Fruit fly (Drosophila melanogaster) whole organism, embryonic: Measurements from ENCODE around the gene CG10252.

Experiments
- Atf6 ChIP-seq: fragments of 200-800 bp; sonication (Bioruptor generic); IDR thresholded peaks from 2 replicates; pipeline ENCODE4 v1.3.6; 2022; ENCODE audit warnings: missing biosample characterization, missing genetic modification characterization
- BEAF-32 ChIP-seq: fragments of 200-800 bp; sonication (Bioruptor generic); optimal IDR thresholded peaks from 3 replicates; lab custom pipeline; 2017; ENCODE audit warnings: missing biosample characterization, missing genetic modification characterization, mild to moderate bottlenecking, moderate library complexity, missing genetic modification reagents
- Bdp1 ChIP-seq: fragments of 200-800 bp; sonication (Bioruptor generic); optimal IDR thresholded peaks from 3 replicates; lab custom pipeline; 2016; ENCODE audit warnings: missing biosample characterization, missing genetic modification characterization
- CG10267 ChIP-seq: fragments of 200-800 bp; sonication (Bioruptor generic); optimal IDR thresholded peaks from 2 replicates; lab custom pipeline; 2018; ENCODE audit warnings: missing biosample characterization, mild to moderate bottlenecking, missing genetic modification characterization, moderate library complexity
- CG10979 ChIP-seq: fragments of 200-800 bp; sonication (Bioruptor generic); optimal IDR thresholded peaks from 2 replicates; lab custom pipeline; 2018; ENCODE audit warnings: missing biosample characterization, mild to moderate bottlenecking, missing genetic modification characterization, moderate library complexity
- CG13123 ChIP-seq: fragments of 200-800 bp; sonication (Bioruptor generic); optimal IDR thresholded peaks from 2 replicates; lab custom pipeline; 2016; ENCODE audit warnings: missing biosample characterization, missing genetic modification characterization
- CG13287 ChIP-seq: fragments of 200-800 bp; sonication (Bioruptor generic); IDR thresholded peaks from 2 replicates; pipeline ENCODE4 v1.3.6; 2022; ENCODE audit warnings: missing biosample characterization, missing genetic modification characterization; ENCODE audit not compliant: partially characterized antibody
- CG14710 ChIP-seq: fragments of 200-800 bp; sonication (Bioruptor generic); optimal IDR thresholded peaks from 3 replicates; lab custom pipeline; 2019; ENCODE audit warnings: missing biosample characterization, mild to moderate bottlenecking, missing genetic modification characterization, moderate library complexity
- CG1602 ChIP-seq: fragments of 200-800 bp; sonication (Bioruptor generic); optimal IDR thresholded peaks from 3 replicates; lab custom pipeline; 2016; ENCODE audit warnings: missing biosample characterization, missing genetic modification characterization
- CG16813 ChIP-seq: fragments of 200-800 bp; sonication (Bioruptor generic); IDR thresholded peaks from 3 replicates; pipeline ENCODE4 v1.3.6; 2022; ENCODE audit warnings: missing biosample characterization, missing genetic modification characterization; ENCODE audit not compliant: partially characterized antibody
- CG2116 ChIP-seq: fragments of 200-800 bp; sonication (Bioruptor generic); optimal IDR thresholded peaks from 3 replicates; lab custom pipeline; 2018; ENCODE audit warnings: missing biosample characterization, mild to moderate bottlenecking, missing genetic modification characterization
- CG2120 ChIP-seq: fragments of 200-800 bp; sonication (Bioruptor generic); optimal IDR thresholded peaks from 3 replicates; lab custom pipeline; 2016; ENCODE audit warnings: missing biosample characterization, missing genetic modification characterization
- CG31365 ChIP-seq: fragments of 200-800 bp; sonication (Bioruptor generic); optimal IDR thresholded peaks from 2 replicates; lab custom pipeline; 2018; ENCODE audit warnings: missing biosample characterization, mild to moderate bottlenecking, missing genetic modification characterization
- CG3995 ChIP-seq: fragments of 200-800 bp; sonication (Bioruptor generic); optimal IDR thresholded peaks from 3 replicates; lab custom pipeline; 2016; ENCODE audit warnings: missing biosample characterization, missing genetic modification characterization
- CG42726 ChIP-seq: fragments of 200-800 bp; sonication (Bioruptor generic); IDR thresholded peaks from 2 replicates; pipeline ENCODE4 v1.3.6; 2022; ENCODE audit warnings: missing biosample characterization, missing genetic modification characterization; ENCODE audit not compliant: partially characterized antibody
- CG6683 ChIP-seq: fragments of 200-800 bp; sonication (Bioruptor generic); optimal IDR thresholded peaks from 2 replicates; lab custom pipeline; 2017; ENCODE audit warnings: missing biosample characterization, mild to moderate bottlenecking, missing genetic modification characterization, missing genetic modification reagents
- CG7357 ChIP-seq: fragments of 200-800 bp; sonication (Bioruptor generic); IDR thresholded peaks from 3 replicates; pipeline ENCODE4 v1.3.6; 2022; ENCODE audit warnings: missing biosample characterization, missing genetic modification characterization
- CoRest ChIP-seq: fragments of 200-800 bp; sonication (Bioruptor generic); optimal IDR thresholded peaks from 3 replicates; lab custom pipeline; 2018; ENCODE audit warnings: missing biosample characterization, mild to moderate bottlenecking, missing genetic modification characterization, moderate library complexity
- Dll ChIP-seq: fragments of 200-800 bp; sonication (Bioruptor generic); IDR thresholded peaks from 4 replicates; pipeline ENCODE4 v1.3.6; 2022; ENCODE audit warnings: missing biosample characterization, missing genetic modification characterization; ENCODE audit not compliant: partially characterized antibody
- Drgx ChIP-seq: fragments of 200-800 bp; sonication (Bioruptor generic); IDR thresholded peaks from 2 replicates; pipeline ENCODE4 v1.3.6; 2022; ENCODE audit warnings: missing biosample characterization, missing genetic modification characterization
- HLH4C ChIP-seq: fragments of 200-800 bp; sonication (Bioruptor generic); IDR thresholded peaks from 3 replicates; pipeline ENCODE4 v1.3.6; 2022; ENCODE audit warnings: missing biosample characterization, missing genetic modification characterization; ENCODE audit not compliant: partially characterized antibody
- HLHmδ ChIP-seq: fragments of 200-800 bp; sonication (Bioruptor generic); optimal IDR thresholded peaks from 2 replicates; lab custom pipeline; 2018; ENCODE audit warnings: missing biosample characterization, mild to moderate bottlenecking, missing genetic modification characterization, moderate library complexity
- HmgZ ChIP-seq: fragments of 200-800 bp; sonication (Bioruptor generic); optimal IDR thresholded peaks from 2 replicates; lab custom pipeline; 2018; ENCODE audit warnings: missing biosample characterization, mild to moderate bottlenecking, missing genetic modification characterization
- Hmx ChIP-seq: fragments of 200-800 bp; sonication (Bioruptor generic); optimal IDR thresholded peaks from 2 replicates; lab custom pipeline; 2016; ENCODE audit warnings: missing biosample characterization, missing genetic modification characterization
- Lhr ChIP-seq: fragments of 200-800 bp; sonication (Bioruptor generic); optimal IDR thresholded peaks from 3 replicates; lab custom pipeline; 2017; ENCODE audit warnings: mild to moderate bottlenecking, missing biosample characterization, missing genetic modification reagents, missing genetic modification characterization
- MBD-R2 ChIP-seq: fragments of 200-800 bp; sonication (Bioruptor generic); IDR thresholded peaks from 2 replicates; pipeline ENCODE4 v1.3.6; 2022; ENCODE audit warnings: missing biosample characterization, missing genetic modification characterization
- Mad ChIP-seq: fragments of 200-800 bp; sonication (Bioruptor generic); optimal IDR thresholded peaks from 2 replicates; lab custom pipeline; 2016; ENCODE audit warnings: missing biosample characterization, missing genetic modification characterization
- Myb ChIP-seq: fragments of 200-800 bp; sonication (Bioruptor generic); optimal IDR thresholded peaks from 2 replicates; lab custom pipeline; 2016; ENCODE audit warnings: missing biosample characterization, missing genetic modification characterization
- Opbp ChIP-seq: fragments of 200-800 bp; sonication (Bioruptor generic); IDR thresholded peaks from 3 replicates; pipeline ENCODE4 v1.3.6; 2022; ENCODE audit warnings: missing biosample characterization, missing genetic modification characterization; ENCODE audit not compliant: partially characterized antibody
- Rfx ChIP-seq: fragments of 200-800 bp; sonication (Bioruptor generic); IDR thresholded peaks from 2 replicates; pipeline ENCODE4 v1.3.6; 2022; ENCODE audit warnings: missing biosample characterization, missing genetic modification characterization
- TFAM ChIP-seq: fragments of 200-800 bp; sonication (Bioruptor generic); optimal IDR thresholded peaks from 2 replicates; lab custom pipeline; 2017; ENCODE audit warnings: missing biosample characterization, missing genetic modification characterization, inconsistent platforms
- Trl ChIP-seq, 3 experiments: fragments of >200 bp in 2 of 3; fragments of 200-800 bp in 1 of 3; sonication (Bioruptor generic) in 1 of 3; optimal IDR thresholded peaks; 2 replicates in 1 of 3; 3 replicates in 2 of 3; lab custom pipeline; 2016 to 2017; ENCODE audit warnings: missing biosample characterization in 1 of 3, missing genetic modification characterization in 1 of 3
- Usf ChIP-seq: fragments of 200-800 bp; sonication (Bioruptor generic); optimal IDR thresholded peaks from 2 replicates; lab custom pipeline; 2017; ENCODE audit warnings: missing genotype, missing biosample characterization, missing genetic modification characterization
- amos ChIP-seq: fragments of 200-800 bp; sonication (Bioruptor generic); IDR thresholded peaks from 2 replicates; pipeline ENCODE4 v1.3.6; 2022; ENCODE audit warnings: missing biosample characterization, missing genetic modification characterization; ENCODE audit not compliant: partially characterized antibody
- bcd ChIP-seq: fragments of 200-800 bp; sonication (Bioruptor generic); optimal IDR thresholded peaks from 2 replicates; lab custom pipeline; 2017; ENCODE audit warnings: missing biosample characterization, mild to moderate bottlenecking, missing genetic modification characterization
- bigmax ChIP-seq: fragments of 200-800 bp; sonication (Bioruptor generic); optimal IDR thresholded peaks from 2 replicates; lab custom pipeline; 2018; ENCODE audit warnings: missing biosample characterization, mild to moderate bottlenecking, missing genetic modification characterization
- ewg ChIP-seq: fragments of 200-800 bp; sonication (Bioruptor generic); optimal IDR thresholded peaks from 3 replicates; lab custom pipeline; 2017; ENCODE audit warnings: mild to moderate bottlenecking, missing biosample characterization, missing genetic modification reagents, missing genetic modification characterization
- gcm ChIP-seq: fragments of 200-800 bp; sonication (Bioruptor generic); optimal IDR thresholded peaks from 2 replicates; lab custom pipeline; 2019; ENCODE audit warnings: missing biosample characterization, mild to moderate bottlenecking, missing genetic modification characterization, moderate library complexity
- ham ChIP-seq: fragments of 200-800 bp; sonication (Bioruptor generic); IDR thresholded peaks from 2 replicates; pipeline ENCODE4 v1.3.6; 2022; ENCODE audit warnings: missing biosample characterization, missing genetic modification characterization
- kni ChIP-seq: fragments of 200-800 bp; sonication (Bioruptor generic); optimal IDR thresholded peaks from 3 replicates; lab custom pipeline; 2017; ENCODE audit warnings: mild to moderate bottlenecking, missing biosample characterization, missing genetic modification reagents, missing genetic modification characterization
- repo ChIP-seq: fragments of 200-800 bp; sonication (Bioruptor generic); optimal IDR thresholded peaks from 2 replicates; lab custom pipeline; 2016; ENCODE audit warnings: missing biosample characterization, missing genetic modification characterization
- salm ChIP-seq: fragments of 200-800 bp; sonication (Bioruptor generic); optimal IDR thresholded peaks from 2 replicates; lab custom pipeline; 2018; ENCODE audit warnings: missing biosample characterization, mild to moderate bottlenecking, missing genetic modification characterization
- sd ChIP-seq: fragments of 200-800 bp; sonication (Bioruptor generic); optimal IDR thresholded peaks from 3 replicates; lab custom pipeline; 2018; ENCODE audit warnings: missing biosample characterization, mild to moderate bottlenecking, missing genetic modification characterization, moderate library complexity
- sens ChIP-seq: fragments of 200-800 bp; sonication (Bioruptor generic); peaks from one replicate; lab custom pipeline; 2016; ENCODE audit warnings: missing biosample characterization, missing genetic modification characterization
- stwl ChIP-seq: fragments of 200-800 bp; sonication (Bioruptor generic); optimal IDR thresholded peaks from 3 replicates; lab custom pipeline; 2018; ENCODE audit warnings: missing biosample characterization, mild to moderate bottlenecking, missing genetic modification characterization, moderate library complexity
- trem ChIP-seq: fragments of 200-800 bp; optimal IDR thresholded peaks from 3 replicates; lab custom pipeline; 2019; ENCODE audit warnings: missing biosample characterization, mild to moderate bottlenecking, missing genetic modification characterization, moderate library complexity
- unpg ChIP-seq: fragments of 200-800 bp; sonication (Bioruptor generic); optimal IDR thresholded peaks from 3 replicates; lab custom pipeline; 2018; ENCODE audit warnings: missing biosample characterization, mild to moderate bottlenecking, missing genetic modification characterization, moderate library complexity
- zfh1 ChIP-seq: fragments of 200-800 bp; sonication (Bioruptor generic); IDR thresholded peaks from 3 replicates; pipeline ENCODE4 v1.3.6; 2022; ENCODE audit warnings: missing biosample characterization, missing genetic modification characterization
- zfh2 ChIP-seq: fragments of 200-800 bp; sonication (Bioruptor generic); optimal IDR thresholded peaks from 2 replicates; lab custom pipeline; 2016; ENCODE audit warnings: missing biosample characterization, missing genetic modification characterization

CG10252 gene

dm6 chr3R:23679911-23680336 is 16.1 kb downstream of the CG10252 start, which contains the start of gene eIF3d1 (continued):
- TF ChIP-seq bcd (peak; percentile 19), unpg (GFP tag; lab: Kevin White, UChicago) (no peak), stwl (tag; lab: Kevin White, UChicago) (peak; percentile 76), Hmx (no peak), CG2120 (GFP tag; lab: Kevin White, UChicago) (peak; percentile 34), CG2116 (GFP tag; lab: Kevin White, UChicago) (peak; percentile 51), Opbp (peak; percentile 41; the same call in 1 of the 3 replicates), ham (GFP tag; lab: Robert Waterston, UW) (no peak), BEAF-32 (peak; percentile 60), MBD-R2 (GFP tag; lab: Robert Waterston, UW) (peak; percentile 66), Lhr (GFP tag; lab: Kevin White, UChicago) (peak; percentile 73), Dll (GFP tag; lab: Robert Waterston, UW) (peak; percentile 29; the same call in 1 of the 4 replicates), CG10267 (tag; lab: Kevin White, UChicago) (peak; percentile 58), CG42726 (GFP tag; lab: Robert Waterston, UW) (peak; percentile 5; the same call in 1 of the 2 replicates), CG6683 (no peak), CG13287 (GFP tag; lab: Robert Waterston, UW) (peak; percentile 37; the same call in 1 of the 2 replicates), repo (GFP tag; lab: Kevin White, UChicago) (no peak), amos (peak; percentile 49; the same call in 1 of the 2 replicates), HLHmδ (GFP tag; lab: Kevin White, UChicago) (no peak), zfh2 (GFP tag; lab: Kevin White, UChicago) (peak; percentile 22), sens (peak; percentile 77), Trl (optimal IDR thresholded peaks at IDR 0.05; lab: Kevin White, UChicago) (no peak), Trl (GFP tag; optimal IDR thresholded peaks at IDR 0.05; lab: Kevin White, UChicago) (peak; percentile 11), CG31365 (tag; lab: Kevin White, UChicago) (no peak), Myb (GFP tag; lab: Kevin White, UChicago) (peak; percentile 50), Atf6 (no peak), gcm (GFP tag; lab: Kevin White, UChicago) (no peak), TFAM (GFP tag; lab: Kevin White, UChicago) (no peak), kni (peak; percentile 90), CG3995 (GFP tag; lab: Kevin White, UChicago) (no peak), Drgx (GFP tag; lab: Robert Waterston, UW) (no peak), CG13123 (GFP tag; lab: Kevin White, UChicago) (no peak), salm (tag; lab: Kevin White, UChicago) (no peak), CG7357 (GFP tag; lab: Robert Waterston, UW) (no peak), Mad (GFP tag; lab: Kevin White, UChicago) (peak; percentile 54), Bdp1 (peak; percentile 41), CoRest (tag; lab: Kevin White, UChicago) (peak; percentile 53), CG10979 (tag; lab: Kevin White, UChicago) (no peak), CG16813 (GFP tag; lab: Robert Waterston, UW) (0 out of 3 replicates have a peak, but pooled peaks have one; percentile 34), HmgZ (tag; lab: Kevin White, UChicago) (peak; percentile 44), sd (tag; lab: Kevin White, UChicago) (peak; percentile 90), Usf (GFP tag; lab: Kevin White, UChicago) (no peak), Rfx (GFP tag; lab: Robert Waterston, UW) (peak; percentile 50; the same call in 1 of the 2 replicates), bigmax (peak; percentile 94), zfh1 (GFP tag; lab: Robert Waterston, UW) (0 out of 3 replicates have a peak, but pooled peaks have one; percentile 52), CG14710 (tag; lab: Kevin White, UChicago) (peak; percentile 69), HLH4C (no peak), CG1602 (peak; percentile 2), ewg (GFP tag; lab: Kevin White, UChicago) (peak; percentile 9), trem (tag; lab: Kevin White, UChicago) (peak; percentile 74)
